Fruit fly (Drosophila melanogaster) whole organism, embryonic: ENCODE results near the gene tsl.
A peak's percentile ranks its signal among the peaks of the same experiment; 100 is the strongest.

ENCODE experiments used
- CG10147 ChIP-seq: fragments of 200-800 bp; sonication (Bioruptor generic); optimal IDR thresholded peaks from 2 replicates; lab custom pipeline; 2019; ENCODE audit warnings: missing biosample characterization, mild to moderate bottlenecking, missing genetic modification characterization, moderate library complexity
- CG10274 ChIP-seq: fragments of 200-800 bp; sonication (Bioruptor generic); optimal IDR thresholded peaks from 3 replicates; lab custom pipeline; 2017; ENCODE audit warnings: missing biosample characterization, mild to moderate bottlenecking, missing genetic modification characterization
- CG1233 ChIP-seq: fragments of 200-800 bp; sonication (Bioruptor generic); optimal IDR thresholded peaks from 4 replicates; lab custom pipeline; 2018; ENCODE audit warnings: missing biosample characterization, mild to moderate bottlenecking, missing genetic modification characterization
- CG14860 ChIP-seq: fragments of 200-800 bp; sonication (Bioruptor generic); IDR thresholded peaks from 3 replicates; pipeline ENCODE4 v1.3.6; 2022; ENCODE audit warnings: missing biosample characterization, missing genetic modification characterization; ENCODE audit not compliant: partially characterized antibody
- CG14965 ChIP-seq: fragments of 200-800 bp; sonication (Bioruptor generic); optimal IDR thresholded peaks from 2 replicates; lab custom pipeline; 2016; ENCODE audit warnings: missing biosample characterization, missing genetic modification characterization, borderline replicate concordance
- CG1529 ChIP-seq: fragments of 200-800 bp; sonication (Bioruptor generic); optimal IDR thresholded peaks from 3 replicates; lab custom pipeline; 2018; ENCODE audit warnings: missing biosample characterization, missing genetic modification characterization
- CG15601 ChIP-seq: fragments of 200-800 bp; sonication (Bioruptor generic); optimal IDR thresholded peaks from 3 replicates; lab custom pipeline; 2019; ENCODE audit warnings: missing biosample characterization, mild to moderate bottlenecking, missing genetic modification characterization, moderate library complexity
- CG1603 ChIP-seq: fragments of 200-800 bp; sonication (Bioruptor generic); optimal IDR thresholded peaks from 2 replicates; lab custom pipeline; 2019; ENCODE audit warnings: missing biosample characterization, mild to moderate bottlenecking, missing genetic modification characterization, moderate library complexity
- CG17829 ChIP-seq: fragments of 200-800 bp; optimal IDR thresholded peaks from 2 replicates; lab custom pipeline; 2019; ENCODE audit warnings: missing biosample characterization, mild to moderate bottlenecking, missing genetic modification characterization, moderate library complexity
- CG2120 ChIP-seq: fragments of 200-800 bp; sonication (Bioruptor generic); optimal IDR thresholded peaks from 3 replicates; lab custom pipeline; 2016; ENCODE audit warnings: missing biosample characterization, missing genetic modification characterization
- CG2199 ChIP-seq: fragments of 200-800 bp; sonication (Bioruptor generic); IDR thresholded peaks from 3 replicates; pipeline ENCODE4 v1.3.6; 2022; ENCODE audit warnings: missing biosample characterization, missing genetic modification characterization
- CG32532 ChIP-seq: fragments of 200-800 bp; sonication (Bioruptor generic); IDR thresholded peaks from 2 replicates; pipeline ENCODE4 v1.3.6; 2022; ENCODE audit warnings: missing biosample characterization, missing genetic modification characterization
- CG34224 ChIP-seq: fragments of 200-800 bp; sonication (Bioruptor generic); IDR thresholded peaks from 3 replicates; pipeline ENCODE4 v1.3.6; 2022; ENCODE audit warnings: missing biosample characterization, missing genetic modification characterization; ENCODE audit not compliant: partially characterized antibody
- CG4282 ChIP-seq: fragments of 200-800 bp; sonication (Bioruptor generic); optimal IDR thresholded peaks from 2 replicates; lab custom pipeline; 2016; ENCODE audit warnings: missing biosample characterization, missing genetic modification characterization
- CG43689 ChIP-seq: fragments of 200-800 bp; sonication (Bioruptor generic); IDR thresholded peaks from 2 replicates; pipeline ENCODE4 v1.3.6; 2022; ENCODE audit warnings: missing biosample characterization, missing genetic modification characterization
- CG4424 ChIP-seq: fragments of 200-800 bp; sonication (Bioruptor generic); optimal IDR thresholded peaks from 3 replicates; lab custom pipeline; 2016; ENCODE audit warnings: missing biosample characterization, missing genetic modification characterization
- CG6272 ChIP-seq: fragments of 200-800 bp; sonication (Bioruptor generic); IDR thresholded peaks from 2 replicates; pipeline ENCODE4 v1.3.6; 2022; ENCODE audit warnings: missing biosample characterization, missing genetic modification characterization
- CG6689 ChIP-seq: fragments of 200-800 bp; sonication (Bioruptor generic); IDR thresholded peaks from 2 replicates; pipeline ENCODE4 v1.3.6; 2022; ENCODE audit warnings: missing biosample characterization, missing genetic modification characterization
- CG7271 ChIP-seq: fragments of 200-800 bp; sonication (Bioruptor generic); optimal IDR thresholded peaks from 2 replicates; lab custom pipeline; 2018; ENCODE audit warnings: missing biosample characterization, mild to moderate bottlenecking, missing genetic modification characterization, moderate library complexity
- CG8478 ChIP-seq: fragments of >200 bp; optimal IDR thresholded peaks from 2 replicates; lab custom pipeline; 2018
- CG8944 ChIP-seq: fragments of 200-800 bp; sonication (Bioruptor generic); optimal IDR thresholded peaks from 3 replicates; lab custom pipeline; 2016; ENCODE audit warnings: missing biosample characterization, missing genetic modification characterization
- CG9437 ChIP-seq: fragments of 200-800 bp; sonication (Bioruptor generic); optimal IDR thresholded peaks from 2 replicates; lab custom pipeline; 2018; ENCODE audit warnings: missing biosample characterization, mild to moderate bottlenecking, missing genetic modification characterization
- CkIIα-i1 ChIP-seq: fragments of 200-800 bp; sonication (Bioruptor generic); IDR thresholded peaks from 2 replicates; pipeline ENCODE4 v1.3.6; 2022; ENCODE audit warnings: missing biosample characterization, missing genetic modification characterization
- Dfd ChIP-seq, 2 experiments: fragments of >200 bp; optimal IDR thresholded peaks; 2 replicates each; lab custom pipeline; 2017; ENCODE audit warnings: missing biosample characterization in 2 of 2, missing genetic modification characterization in 2 of 2
- Dip2 ChIP-seq: fragments of 200-800 bp; sonication (Bioruptor generic); IDR thresholded peaks from 2 replicates; pipeline ENCODE4 v1.3.6; 2022; ENCODE audit warnings: missing biosample characterization, missing genetic modification characterization
- HLH3B ChIP-seq: fragments of 200-800 bp; sonication (Bioruptor generic); IDR thresholded peaks from 2 replicates; pipeline ENCODE4 v1.3.6; 2022; ENCODE audit warnings: missing biosample characterization, missing genetic modification characterization
- Jarid2 ChIP-seq: fragments of 200-800 bp; sonication (Bioruptor generic); optimal IDR thresholded peaks from 3 replicates; lab custom pipeline; 2017; ENCODE audit warnings: mild to moderate bottlenecking, missing biosample characterization, missing genetic modification reagents, missing genetic modification characterization
- NFAT ChIP-seq: fragments of 200-800 bp; sonication (Bioruptor generic); IDR thresholded peaks from 2 replicates; pipeline ENCODE4 v1.3.6; 2022; ENCODE audit warnings: missing biosample characterization, missing genetic modification characterization
- NK7.1 ChIP-seq: fragments of 200-800 bp; sonication (Bioruptor generic); optimal IDR thresholded peaks from 3 replicates; lab custom pipeline; 2016; ENCODE audit warnings: missing biosample characterization, missing genetic modification characterization
- Sox102F ChIP-seq: fragments of 200-800 bp; sonication (Bioruptor generic); optimal IDR thresholded peaks from 2 replicates; lab custom pipeline; 2018; ENCODE audit warnings: missing biosample characterization, mild to moderate bottlenecking, missing genetic modification characterization, moderate library complexity
- bsh ChIP-seq, 2 experiments: fragments of 200-800 bp; sonication (Bioruptor generic); optimal IDR thresholded peaks; 2 replicates each; lab custom pipeline; 2017 to 2018; ENCODE audit warnings: mild to moderate bottlenecking in 2 of 2, missing biosample characterization in 2 of 2, missing genetic modification characterization in 2 of 2, moderate library complexity in 1 of 2
- da ChIP-seq: fragments of 200-800 bp; sonication (Bioruptor generic); optimal IDR thresholded peaks from 2 replicates; lab custom pipeline; 2016; ENCODE audit warnings: missing biosample characterization, missing genetic modification characterization
- danr ChIP-seq: fragments of 200-800 bp; sonication (Bioruptor generic); IDR thresholded peaks from 2 replicates; pipeline ENCODE4 v1.3.6; 2022; ENCODE audit warnings: missing biosample characterization, missing genetic modification characterization
- exex ChIP-seq: fragments of 200-800 bp; sonication (Bioruptor generic); optimal IDR thresholded peaks from 4 replicates; lab custom pipeline; 2018; ENCODE audit warnings: missing biosample characterization, mild to moderate bottlenecking, missing genetic modification characterization, moderate library complexity
- ham ChIP-seq: fragments of 200-800 bp; sonication (Bioruptor generic); IDR thresholded peaks from 2 replicates; pipeline ENCODE4 v1.3.6; 2022; ENCODE audit warnings: missing biosample characterization, missing genetic modification characterization
- her ChIP-seq: fragments of 200-800 bp; sonication (Bioruptor generic); optimal IDR thresholded peaks from 2 replicates; lab custom pipeline; 2016; ENCODE audit warnings: missing biosample characterization, missing genetic modification characterization
- ind ChIP-seq: fragments of 200-800 bp; sonication (Bioruptor generic); optimal IDR thresholded peaks from 3 replicates; lab custom pipeline; 2016; ENCODE audit warnings: missing biosample characterization, missing genetic modification characterization
- insv ChIP-seq, 2 experiments: fragments of 200-800 bp; sonication (Bioruptor generic); optimal IDR thresholded peaks; 3 replicates each; lab custom pipeline; 2016 to 2018; ENCODE audit warnings: missing biosample characterization in 2 of 2, missing genetic modification characterization in 2 of 2
- kay ChIP-seq: fragments of 200-800 bp; sonication (Bioruptor generic); optimal IDR thresholded peaks from 2 replicates; lab custom pipeline; 2016; ENCODE audit warnings: missing biosample characterization, missing genetic modification characterization
- kni ChIP-seq: fragments of 200-800 bp; sonication (Bioruptor generic); optimal IDR thresholded peaks from 3 replicates; lab custom pipeline; 2017; ENCODE audit warnings: mild to moderate bottlenecking, missing biosample characterization, missing genetic modification reagents, missing genetic modification characterization
- knrl ChIP-seq: fragments of 200-800 bp; sonication (Bioruptor generic); IDR thresholded peaks from 3 replicates; pipeline ENCODE4 v1.3.6; 2022; ENCODE audit warnings: missing biosample characterization, missing genetic modification characterization; ENCODE audit not compliant: partially characterized antibody
- luna ChIP-seq: fragments of 200-800 bp; sonication (Bioruptor generic); optimal IDR thresholded peaks from 2 replicates; lab custom pipeline; 2016; ENCODE audit warnings: missing biosample characterization, missing genetic modification characterization
- nau ChIP-seq: fragments of 200-800 bp; sonication (Bioruptor generic); optimal IDR thresholded peaks from 3 replicates; lab custom pipeline; 2017; ENCODE audit warnings: missing biosample characterization, mild to moderate bottlenecking, missing genetic modification characterization, missing genetic modification reagents
- phol ChIP-seq: fragments of 200-800 bp; sonication (Bioruptor generic); optimal IDR thresholded peaks from 3 replicates; lab custom pipeline; 2018; ENCODE audit warnings: missing biosample characterization, mild to moderate bottlenecking, missing genetic modification characterization, moderate library complexity
- pum ChIP-seq: fragments of 200-800 bp; sonication (Bioruptor generic); optimal IDR thresholded peaks from 2 replicates; lab custom pipeline; 2016; ENCODE audit warnings: missing biosample characterization, missing genetic modification characterization
- rib ChIP-seq: fragments of 200-800 bp; sonication (Bioruptor generic); IDR thresholded peaks from 2 replicates; pipeline ENCODE4 v1.3.6; 2022; ENCODE audit warnings: missing biosample characterization, missing genetic modification characterization
- sens-2 ChIP-seq: fragments of 200-800 bp; sonication (Bioruptor generic); IDR thresholded peaks from 2 replicates; pipeline ENCODE4 v1.3.6; 2022; ENCODE audit warnings: missing biosample characterization, missing genetic modification characterization
- sug ChIP-seq: fragments of 200-800 bp; optimal IDR thresholded peaks from 2 replicates; lab custom pipeline; 2019; ENCODE audit warnings: missing biosample characterization, mild to moderate bottlenecking, missing genetic modification characterization, moderate library complexity

Gene tsl

dm6 chr3R:21828785-21829486, 46.6 kb upstream of the tsl start (continued):
- peak; percentile 86 for TF ChIP-seq CG4424 (GFP tag; lab: Kevin White, UChicago)

- no peak for TF ChIP-seq CG2199 (GFP tag; lab: Robert Waterston, UW)
- no peak for TF ChIP-seq her
- no peak for TF ChIP-seq NK7.1
- TF ChIP-seq CG34224 = no peak
- peak; percentile 87 for TF ChIP-seq phol (tag; lab: Kevin White, UChicago)
- TF ChIP-seq CG15601 (tag; lab: Kevin White, UChicago) = peak; percentile 92
- no peak for TF ChIP-seq CG7271 (tag; lab: Kevin White, UChicago)
- TF ChIP-seq nau = peak; percentile 26
- peak; percentile 55; the same call in 1 of the 2 replicates for TF ChIP-seq danr
- no peak for TF ChIP-seq CG10147
- peak; percentile 76 for TF ChIP-seq CG1529
- peak; percentile 87 for TF ChIP-seq kni (GFP tag; lab: Kevin White, UChicago)
- peak; percentile 14 for TF ChIP-seq kay (GFP tag; lab: Kevin White, UChicago)
- TF ChIP-seq CG8478 = no peak
- TF ChIP-seq CG14860 (GFP tag; lab: Robert Waterston, UW) = peak; percentile 42; the same call in 1 of the 3 replicates
- peak; percentile 55 for TF ChIP-seq da (GFP tag; lab: Kevin White, UChicago)
- no peak for TF ChIP-seq CkIIα-i1 (GFP tag; lab: Robert Waterston, UW)
- peak; percentile 40 for TF ChIP-seq CG14965
- TF ChIP-seq sug (tag; lab: Kevin White, UChicago) = no peak
- TF ChIP-seq Dfd (GFP tag; optimal IDR thresholded peaks at IDR 0.05; lab: Kevin White, UChicago) = no peak
- peak; percentile 72 for TF ChIP-seq CG6272 (GFP tag; lab: Robert Waterston, UW)
- TF ChIP-seq NFAT = no peak
- TF ChIP-seq sens-2 = peak; percentile 46; the same call in 1 of the 2 replicates
- TF ChIP-seq Sox102F (GFP tag; lab: Kevin White, UChicago) = peak; percentile 77
- TF ChIP-seq CG1233 (GFP tag; lab: Kevin White, UChicago) = peak; percentile 35
- TF ChIP-seq rib (GFP tag; lab: Robert Waterston, UW) = no peak
- TF ChIP-seq HLH3B = peak; percentile 72
- no peak for TF ChIP-seq CG32532 (GFP tag; lab: Robert Waterston, UW)
- peak; percentile 90 for TF ChIP-seq CG17829
- peak; percentile 81 for TF ChIP-seq pum (GFP tag; lab: Kevin White, UChicago)
- peak; percentile 52 for TF ChIP-seq CG4282
- peak; percentile 10 for TF ChIP-seq ind (GFP tag; lab: Kevin White, UChicago)
- no peak for TF ChIP-seq insv (GFP tag; optimal IDR thresholded peaks at IDR 0.05; lab: Kevin White, UChicago)
- TF ChIP-seq CG1603 (tag; lab: Kevin White, UChicago) = peak; percentile 93
- no peak for TF ChIP-seq Jarid2 (GFP tag; lab: Kevin White, UChicago)
- TF ChIP-seq luna = no peak
- TF ChIP-seq CG10274 = no peak
- no peak for TF ChIP-seq CG43689 (GFP tag; lab: Robert Waterston, UW)
- TF ChIP-seq ham (GFP tag; lab: Robert Waterston, UW) = no peak
- no peak for TF ChIP-seq knrl (GFP tag; lab: Robert Waterston, UW)
- TF ChIP-seq Dip2 (GFP tag; lab: Robert Waterston, UW) = no peak
- peak; percentile 80 for TF ChIP-seq CG6689 (GFP tag; lab: Robert Waterston, UW)
- peak; percentile 81 for TF ChIP-seq CG8944
- peak in 1 of 2 experiments; percentile 95 for TF ChIP-seq bsh (GFP tag; optimal IDR thresholded peaks at IDR 0.05; lab: Kevin White, UChicago)
- TF ChIP-seq CG9437 (GFP tag; lab: Kevin White, UChicago) = peak; percentile 62
- no peak for TF ChIP-seq CG2120
- no peak for TF ChIP-seq exex
Observed at dm6 chr3R:21828040-21828526, 45.7 kb upstream of the tsl start.
